Fruit fly (Drosophila melanogaster) whole organism, embryonic: ENCODE measurements around the gene ClC-c.

Source experiments
- BEAF-32 ChIP-seq: fragments of 200-800 bp; sonication (Bioruptor generic); optimal IDR thresholded peaks from 3 replicates; lab custom pipeline; 2017; ENCODE audit warnings: missing biosample characterization, missing genetic modification characterization, mild to moderate bottlenecking, moderate library complexity, missing genetic modification reagents
- CG10321 ChIP-seq: fragments of 200-800 bp; sonication (Bioruptor generic); IDR thresholded peaks from 2 replicates; pipeline ENCODE4 v1.3.6; 2022; ENCODE audit warnings: missing biosample characterization, missing genetic modification characterization
- CG10654 ChIP-seq: fragments of 200-800 bp; sonication (Bioruptor generic); optimal IDR thresholded peaks from 2 replicates; lab custom pipeline; 2016; ENCODE audit warnings: missing biosample characterization, missing genetic modification characterization
- CG10979 ChIP-seq: fragments of 200-800 bp; sonication (Bioruptor generic); optimal IDR thresholded peaks from 2 replicates; lab custom pipeline; 2018; ENCODE audit warnings: missing biosample characterization, mild to moderate bottlenecking, missing genetic modification characterization, moderate library complexity
- CG12155 ChIP-seq: fragments of 200-800 bp; sonication (Bioruptor generic); optimal IDR thresholded peaks from 3 replicates; lab custom pipeline; 2016; ENCODE audit warnings: missing biosample characterization, missing genetic modification characterization
- CG12769 ChIP-seq: fragments of 200-800 bp; sonication (Bioruptor generic); optimal IDR thresholded peaks from 2 replicates; lab custom pipeline; 2019; ENCODE audit warnings: missing biosample characterization, mild to moderate bottlenecking, missing genetic modification characterization, moderate library complexity
- CG12942 ChIP-seq: fragments of 200-800 bp; sonication (Bioruptor generic); optimal IDR thresholded peaks from 3 replicates; lab custom pipeline; 2016; ENCODE audit warnings: missing biosample characterization, missing genetic modification characterization
- CG14050 ChIP-seq: fragments of 200-800 bp; sonication (Bioruptor generic); IDR thresholded peaks from 3 replicates; pipeline ENCODE4 v1.3.6; 2022; ENCODE audit warnings: missing biosample characterization, missing genetic modification characterization
- CG14710 ChIP-seq: fragments of 200-800 bp; sonication (Bioruptor generic); optimal IDR thresholded peaks from 3 replicates; lab custom pipeline; 2019; ENCODE audit warnings: missing biosample characterization, mild to moderate bottlenecking, missing genetic modification characterization, moderate library complexity
- CG15011 ChIP-seq: fragments of 200-800 bp; sonication (Bioruptor generic); optimal IDR thresholded peaks from 3 replicates; lab custom pipeline; 2018; ENCODE audit warnings: missing biosample characterization, mild to moderate bottlenecking, missing genetic modification characterization
- CG16813 ChIP-seq: fragments of 200-800 bp; sonication (Bioruptor generic); IDR thresholded peaks from 3 replicates; pipeline ENCODE4 v1.3.6; 2022; ENCODE audit warnings: missing biosample characterization, missing genetic modification characterization; ENCODE audit not compliant: partially characterized antibody
- CG17802 ChIP-seq: fragments of 200-800 bp; sonication (Bioruptor generic); optimal IDR thresholded peaks from 2 replicates; lab custom pipeline; 2018; ENCODE audit warnings: missing biosample characterization, mild to moderate bottlenecking, missing genetic modification characterization, moderate library complexity
- CG17912 ChIP-seq: fragments of 200-800 bp; sonication (Bioruptor generic); optimal IDR thresholded peaks from 2 replicates; lab custom pipeline; 2018; ENCODE audit warnings: missing biosample characterization, mild to moderate bottlenecking, missing genetic modification characterization
- CG1792 ChIP-seq: fragments of 200-800 bp; sonication (Bioruptor generic); optimal IDR thresholded peaks from 2 replicates; lab custom pipeline; 2016; ENCODE audit warnings: missing biosample characterization, missing genetic modification characterization
- CG18764 ChIP-seq: fragments of 200-800 bp; sonication (Bioruptor generic); optimal IDR thresholded peaks from 3 replicates; lab custom pipeline; 2016; ENCODE audit warnings: missing biosample characterization, missing genetic modification characterization
- CG6254 ChIP-seq: fragments of 200-800 bp; sonication (Bioruptor generic); optimal IDR thresholded peaks from 3 replicates; lab custom pipeline; 2017; ENCODE audit warnings: mild to moderate bottlenecking, missing biosample characterization, missing genetic modification reagents, missing genetic modification characterization
- CG7556 ChIP-seq: fragments of 200-800 bp; sonication (Bioruptor generic); optimal IDR thresholded peaks from 2 replicates; lab custom pipeline; 2017; ENCODE audit warnings: missing biosample characterization, mild to moderate bottlenecking, missing genetic modification characterization
- CG7839 ChIP-seq: fragments of 200-800 bp; sonication (Bioruptor generic); optimal IDR thresholded peaks from 3 replicates; lab custom pipeline; 2018; ENCODE audit warnings: missing biosample characterization, mild to moderate bottlenecking, missing genetic modification characterization, moderate library complexity
- CG7963 ChIP-seq: fragments of 200-800 bp; sonication (Bioruptor generic); IDR thresholded peaks from 3 replicates; pipeline ENCODE4 v1.3.6; 2022; ENCODE audit warnings: missing biosample characterization, missing genetic modification characterization; ENCODE audit not compliant: partially characterized antibody
- CG8089 ChIP-seq: fragments of 200-800 bp; sonication (Bioruptor generic); optimal IDR thresholded peaks from 3 replicates; lab custom pipeline; 2016; ENCODE audit warnings: missing biosample characterization, missing genetic modification characterization
- CG9876 ChIP-seq: fragments of 200-800 bp; sonication (Bioruptor generic); optimal IDR thresholded peaks from 2 replicates; lab custom pipeline; 2016; ENCODE audit warnings: missing biosample characterization, missing genetic modification characterization
- CG9932 ChIP-seq: fragments of 200-800 bp; sonication (Bioruptor generic); IDR thresholded peaks from 2 replicates; pipeline ENCODE4 v1.3.6; 2022; ENCODE audit warnings: missing biosample characterization, missing genetic modification characterization
- Dip2 ChIP-seq: fragments of 200-800 bp; sonication (Bioruptor generic); IDR thresholded peaks from 2 replicates; pipeline ENCODE4 v1.3.6; 2022; ENCODE audit warnings: missing biosample characterization, missing genetic modification characterization
- E2f1 ChIP-seq: fragments of 200-800 bp; sonication (Bioruptor generic); IDR thresholded peaks from 2 replicates; pipeline ENCODE4 v1.3.6; 2022; ENCODE audit warnings: missing biosample characterization, missing genetic modification characterization
- Ets97D ChIP-seq: fragments of 200-800 bp; sonication (Bioruptor generic); optimal IDR thresholded peaks from 3 replicates; lab custom pipeline; 2016; ENCODE audit warnings: missing biosample characterization, missing genetic modification characterization
- Fer2 ChIP-seq: fragments of 200-800 bp; sonication (Bioruptor generic); optimal IDR thresholded peaks from 2 replicates; lab custom pipeline; 2018; ENCODE audit warnings: missing biosample characterization, mild to moderate bottlenecking, missing genetic modification characterization, moderate library complexity
- Fer3 ChIP-seq: fragments of 200-800 bp; sonication (Bioruptor generic); optimal IDR thresholded peaks from 2 replicates; lab custom pipeline; 2018; ENCODE audit warnings: missing biosample characterization, mild to moderate bottlenecking, missing genetic modification characterization, moderate library complexity
- Hr3 ChIP-seq: fragments of 200-800 bp; sonication (Bioruptor generic); optimal IDR thresholded peaks from 3 replicates; lab custom pipeline; 2016; ENCODE audit warnings: missing biosample characterization, missing genetic modification characterization
- Lpt ChIP-seq: fragments of >200 bp; optimal IDR thresholded peaks from 2 replicates; lab custom pipeline; 2018; ENCODE audit warnings: missing biosample characterization, missing genetic modification characterization
- Mad ChIP-seq: fragments of 200-800 bp; sonication (Bioruptor generic); optimal IDR thresholded peaks from 2 replicates; lab custom pipeline; 2016; ENCODE audit warnings: missing biosample characterization, missing genetic modification characterization
- Max ChIP-seq: fragments of 200-800 bp; sonication (Bioruptor generic); optimal IDR thresholded peaks from 2 replicates; lab custom pipeline; 2016; ENCODE audit warnings: missing biosample characterization, mild to moderate bottlenecking, missing genetic modification characterization
- Opbp ChIP-seq: fragments of 200-800 bp; sonication (Bioruptor generic); IDR thresholded peaks from 3 replicates; pipeline ENCODE4 v1.3.6; 2022; ENCODE audit warnings: missing biosample characterization, missing genetic modification characterization; ENCODE audit not compliant: partially characterized antibody
- Sox100B ChIP-seq: fragments of 200-800 bp; sonication (Bioruptor generic); optimal IDR thresholded peaks from 3 replicates; lab custom pipeline; 2018; ENCODE audit warnings: missing biosample characterization, mild to moderate bottlenecking, missing genetic modification characterization
- Sry-β ChIP-seq: fragments of 200-800 bp; sonication (Bioruptor generic); optimal IDR thresholded peaks from 2 replicates; lab custom pipeline; 2018; ENCODE audit warnings: missing biosample characterization, mild to moderate bottlenecking, missing genetic modification characterization, moderate library complexity
- Usf ChIP-seq: fragments of 200-800 bp; sonication (Bioruptor generic); optimal IDR thresholded peaks from 2 replicates; lab custom pipeline; 2017; ENCODE audit warnings: missing genotype, missing biosample characterization, missing genetic modification characterization
- chm ChIP-seq: fragments of 200-800 bp; sonication (Bioruptor generic); IDR thresholded peaks from 2 replicates; pipeline ENCODE4 v1.3.6; 2022; ENCODE audit warnings: missing biosample characterization, missing genetic modification characterization
- corto ChIP-seq: fragments of 200-800 bp; sonication (Bioruptor generic); optimal IDR thresholded peaks from 2 replicates; lab custom pipeline; 2016; ENCODE audit warnings: missing biosample characterization, mild to moderate bottlenecking, missing genetic modification characterization, moderate library complexity
- crp ChIP-seq, 2 experiments: fragments of 200-800 bp; sonication (Bioruptor generic); optimal IDR thresholded peaks; 2 replicates in 1 of 2; 3 replicates in 1 of 2; lab custom pipeline; 2017; ENCODE audit warnings: missing biosample characterization in 2 of 2, missing genetic modification characterization in 2 of 2, mild to moderate bottlenecking in 1 of 2, moderate library complexity in 1 of 2
- fd96Cb ChIP-seq: fragments of 200-800 bp; sonication (Bioruptor generic); optimal IDR thresholded peaks from 2 replicates; lab custom pipeline; 2018; ENCODE audit warnings: missing biosample characterization, mild to moderate bottlenecking, missing genetic modification characterization, moderate library complexity
- h ChIP-seq: fragments of >200 bp; optimal IDR thresholded peaks from 2 replicates; lab custom pipeline; 2017
- hb ChIP-seq: fragments of 200-800 bp; sonication (Bioruptor generic); IDR thresholded peaks from 3 replicates; pipeline ENCODE4 v1.3.6; 2022; ENCODE audit warnings: missing biosample characterization, missing genetic modification characterization; ENCODE audit not compliant: partially characterized antibody
- lilli ChIP-seq: fragments of 200-800 bp; sonication (Bioruptor generic); optimal IDR thresholded peaks from 3 replicates; lab custom pipeline; 2016; ENCODE audit warnings: missing biosample characterization, missing genetic modification characterization
- row ChIP-seq: fragments of 200-800 bp; sonication (Bioruptor generic); IDR thresholded peaks from 3 replicates; pipeline ENCODE4 v1.3.6; 2022; ENCODE audit warnings: missing biosample characterization, missing genetic modification characterization
- sens ChIP-seq: fragments of 200-800 bp; sonication (Bioruptor generic); peaks from one replicate; lab custom pipeline; 2016; ENCODE audit warnings: missing biosample characterization, missing genetic modification characterization
- twi ChIP-seq: fragments of 200-800 bp; optimal IDR thresholded peaks from 2 replicates; lab custom pipeline; 2019; ENCODE audit warnings: missing biosample characterization, mild to moderate bottlenecking, missing genetic modification characterization, moderate library complexity
- vnd ChIP-seq: fragments of 200-800 bp; sonication (Bioruptor generic); IDR thresholded peaks from 3 replicates; pipeline ENCODE4 v1.3.6; 2022; ENCODE audit warnings: missing biosample characterization, missing genetic modification characterization; ENCODE audit not compliant: partially characterized antibody
- wek ChIP-seq: fragments of 200-800 bp; sonication (Bioruptor generic); optimal IDR thresholded peaks from 3 replicates; lab custom pipeline; 2018; ENCODE audit warnings: missing biosample characterization, mild to moderate bottlenecking, missing genetic modification characterization, moderate library complexity
- zfh2 ChIP-seq: fragments of 200-800 bp; sonication (Bioruptor generic); optimal IDR thresholded peaks from 2 replicates; lab custom pipeline; 2016; ENCODE audit warnings: missing biosample characterization, missing genetic modification characterization

Gene ClC-c

DNA sequence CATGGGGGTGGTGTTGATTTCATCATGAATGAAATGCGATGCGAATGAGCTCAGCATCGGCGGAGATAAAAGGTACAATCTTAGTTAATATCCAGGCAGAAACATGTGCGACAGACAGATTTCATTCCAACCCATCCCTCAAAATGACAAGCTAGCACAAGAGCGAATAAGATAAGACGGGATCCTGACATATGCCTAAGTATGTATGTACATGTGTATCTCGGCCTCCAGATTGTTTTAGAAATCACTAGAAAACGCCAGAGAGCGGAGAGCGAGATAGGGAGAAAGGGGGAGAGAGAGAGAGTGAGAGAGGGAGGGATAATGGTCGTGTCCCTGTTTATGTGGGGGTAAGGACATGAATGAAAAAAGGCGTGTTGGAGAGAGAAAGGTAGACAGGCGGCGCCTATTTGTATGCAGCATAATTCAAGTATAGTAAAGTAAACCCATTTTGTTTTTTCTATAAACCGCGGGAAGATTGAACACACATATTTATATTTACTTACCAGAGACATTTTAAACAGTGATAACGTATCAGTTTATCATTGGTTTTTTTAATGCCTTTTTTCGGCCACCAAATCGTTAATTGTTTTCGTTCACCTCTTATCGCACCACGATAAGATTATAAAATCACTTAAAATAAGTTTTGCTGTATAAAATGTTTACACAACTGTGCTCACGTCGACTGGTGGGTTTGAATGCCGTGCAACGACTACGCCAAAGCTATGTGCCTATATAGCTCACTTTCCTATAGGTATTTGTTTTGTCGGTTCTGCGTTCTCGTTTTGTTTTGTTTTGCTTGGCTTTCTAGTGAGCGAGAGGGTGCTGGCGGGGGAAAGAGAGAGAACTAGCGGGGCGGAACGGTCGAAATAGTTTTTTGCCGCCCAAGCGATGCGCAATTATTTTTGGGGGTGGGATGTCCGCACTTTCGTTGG, 40.0 kb upstream of the ClC-c start (continued):
- TF ChIP-seq CG17802 (tag; lab: Kevin White, UChicago) (no peak), CG12942 (GFP tag; lab: Kevin White, UChicago) (no peak), fd96Cb (no peak), chm (GFP tag; lab: Robert Waterston, UW) (peak; percentile 81), Sox100B (GFP tag; lab: Kevin White, UChicago) (peak; percentile 46), Hr3 (GFP tag; lab: Kevin White, UChicago) (no peak), CG7963 (GFP tag; lab: Robert Waterston, UW) (no peak), CG16813 (no peak), BEAF-32 (GFP tag; lab: Kevin White, UChicago) (no peak), CG14050 (GFP tag; lab: Robert Waterston, UW) (no peak), CG12769 (peak; percentile 68), E2f1 (GFP tag; lab: Robert Waterston, UW) (peak; percentile 6; the same call in 1 of the 2 replicates), wek (GFP tag; lab: Kevin White, UChicago) (peak; percentile 43), CG7839 (tag; lab: Kevin White, UChicago) (peak; percentile 18), Fer3 (tag; lab: Kevin White, UChicago) (peak; percentile 51), CG17912 (GFP tag; lab: Kevin White, UChicago) (peak; percentile 52), Max (GFP tag; lab: Kevin White, UChicago) (no peak), Dip2 (GFP tag; lab: Robert Waterston, UW) (no peak), vnd (GFP tag; lab: Robert Waterston, UW) (no peak), CG15011 (GFP tag; lab: Kevin White, UChicago) (peak; percentile 48), CG14710 (tag; lab: Kevin White, UChicago) (no peak), CG9932 (GFP tag; lab: Robert Waterston, UW) (no peak), CG8089 (GFP tag; lab: Kevin White, UChicago) (no peak), CG10654 (GFP tag; lab: Kevin White, UChicago) (no peak), Mad (GFP tag; lab: Kevin White, UChicago) (peak; percentile 9), hb (no peak), CG6254 (GFP tag; lab: Kevin White, UChicago) (peak; percentile 19), Fer2 (tag; lab: Kevin White, UChicago) (no peak), sens (GFP tag; lab: Kevin White, UChicago) (peak; percentile 91), h (no peak), Sry-β (GFP tag; lab: Kevin White, UChicago) (no peak), CG7556 (GFP tag; lab: Kevin White, UChicago) (peak; percentile 56), CG1792 (GFP tag; lab: Kevin White, UChicago) (no peak), CG10979 (tag; lab: Kevin White, UChicago) (peak; percentile 27), crp (GFP tag; optimal IDR thresholded peaks at IDR 0.05; lab: Kevin White, UChicago) (no peak), Opbp (GFP tag; lab: Robert Waterston, UW) (no peak), CG9876 (GFP tag; lab: Kevin White, UChicago) (no peak), CG12155 (GFP tag; lab: Kevin White, UChicago) (no peak), lilli (GFP tag; lab: Kevin White, UChicago) (no peak), Lpt (no peak), CG18764 (GFP tag; lab: Kevin White, UChicago) (no peak), Usf (GFP tag; lab: Kevin White, UChicago) (no peak), twi (tag; lab: Kevin White, UChicago) (peak; percentile 88), corto (no peak), CG10321 (GFP tag; lab: Robert Waterston, UW) (0 out of 2 replicates have a peak, but pooled peaks have one; percentile 24), zfh2 (GFP tag; lab: Kevin White, UChicago) (no peak), Ets97D (GFP tag; lab: Kevin White, UChicago) (no peak), row (GFP tag; lab: Robert Waterston, UW) (no peak; the same call in 2 of the 3 replicates)
